Worm (Caenorhabditis elegans) whole organism, L3 larva: ENCODE measurements around the gene F45D3.1.

Experiments used
- aly-2 ChIP-seq: fragments of 150-350 bp; optimal IDR thresholded peaks from 2 replicates; lab custom pipeline; 2014; ENCODE audit warnings: missing biosample characterization, missing genetic modification characterization
- ceh-82 ChIP-seq: fragments of 150-350 bp; optimal IDR thresholded peaks from 2 replicates; lab custom pipeline; 2014; ENCODE audit warnings: missing biosample characterization, missing genetic modification characterization
- ceh-9 ChIP-seq: sonication (generic microtip); optimal IDR thresholded peaks from 2 replicates; lab custom pipeline; 2018; ENCODE audit warnings: missing biosample characterization, missing genetic modification characterization
- daf-12 ChIP-seq: fragments of 150-350 bp; optimal IDR thresholded peaks from 2 replicates; lab custom pipeline; 2014; ENCODE audit warnings: missing biosample characterization, missing genetic modification reagents, missing genetic modification characterization
- egl-27 ChIP-seq: sonication (generic microtip); optimal IDR thresholded peaks from 4 replicates; lab custom pipeline; 2017; ENCODE audit warnings: missing biosample characterization, missing genetic modification reagents, missing genetic modification characterization
- elt-1 ChIP-seq: fragments of 150-350 bp; optimal IDR thresholded peaks from 2 replicates; lab custom pipeline; 2014; ENCODE audit warnings: missing biosample characterization, missing genetic modification characterization
- elt-2 ChIP-seq: sonication (generic microtip); optimal IDR thresholded peaks from 2 replicates; lab custom pipeline; 2016; ENCODE audit warnings: missing genetic modification reagents, mild to moderate bottlenecking, missing genetic modification characterization, missing compliant biosample characterization
- elt-3 ChIP-seq, 3 experiments: fragments of 150-350 bp in 1 of 3; sonication (generic microtip) in 2 of 3; optimal IDR thresholded peaks; 2 replicates in 2 of 3; 4 replicates in 1 of 3; lab custom pipeline; 2014 to 2017; ENCODE audit warnings: missing biosample characterization in 3 of 3, missing genetic modification characterization in 3 of 3
- eor-1 ChIP-seq, 2 experiments: fragments of 150-350 bp; optimal IDR thresholded peaks; 2 replicates each; lab custom pipeline; 2014 to 2018; ENCODE audit warnings: missing biosample characterization in 2 of 2, missing genetic modification characterization in 2 of 2
- fkh-2 ChIP-seq: fragments of 150-350 bp; optimal IDR thresholded peaks from 2 replicates; lab custom pipeline; 2014; ENCODE audit warnings: missing biosample characterization, missing genetic modification reagents, missing genetic modification characterization
- fos-1 ChIP-seq: fragments of 150-350 bp; optimal IDR thresholded peaks from 2 replicates; lab custom pipeline; 2014; ENCODE audit warnings: missing biosample characterization, missing genetic modification characterization
- hmg-11 ChIP-seq: sonication (generic microtip); optimal IDR thresholded peaks from 2 replicates; lab custom pipeline; 2016; ENCODE audit warnings: missing genetic modification characterization, missing compliant biosample characterization
- jun-1 ChIP-seq: fragments of 150-350 bp; optimal IDR thresholded peaks from 2 replicates; lab custom pipeline; 2014; ENCODE audit warnings: missing biosample characterization, missing genetic modification reagents, missing genetic modification characterization
- lin-15B ChIP-seq: fragments of 150-350 bp; optimal IDR thresholded peaks from 2 replicates; lab custom pipeline; 2014; ENCODE audit warnings: missing biosample characterization, missing genetic modification characterization
- lin-39 ChIP-seq: fragments of 150-350 bp; optimal IDR thresholded peaks from 2 replicates; lab custom pipeline; 2018; ENCODE audit warnings: missing biosample characterization, missing genetic modification reagents, missing genetic modification characterization
- lsy-12 ChIP-seq: sonication (generic microtip); optimal IDR thresholded peaks from 2 replicates; lab custom pipeline; 2016; ENCODE audit warnings: mild to moderate bottlenecking, missing genetic modification characterization, missing compliant biosample characterization
- mdl-1 ChIP-seq: fragments of 150-350 bp; optimal IDR thresholded peaks from 2 replicates; lab custom pipeline; 2014; ENCODE audit warnings: missing biosample characterization, missing genetic modification characterization
- mml-1 ChIP-seq: fragments of 150-350 bp; sonication (generic microtip); optimal IDR thresholded peaks from 3 replicates; lab custom pipeline; 2014; ENCODE audit warnings: missing biosample characterization, missing genetic modification characterization
- nfya-1 ChIP-seq: sonication (generic microtip); optimal IDR thresholded peaks from 2 replicates; lab custom pipeline; 2017; ENCODE audit warnings: missing genetic modification characterization, mild to moderate bottlenecking, missing compliant biosample characterization, antibody characterized with exemption, moderate library complexity; ENCODE audit not compliant: insufficient read depth
- nhr-11 ChIP-seq: fragments of 150-350 bp; optimal IDR thresholded peaks from 2 replicates; lab custom pipeline; 2014; ENCODE audit warnings: missing biosample characterization, missing genetic modification characterization
- nhr-12 ChIP-seq: fragments of 150-350 bp; optimal IDR thresholded peaks from 2 replicates; lab custom pipeline; 2014; ENCODE audit warnings: missing biosample characterization, missing genetic modification characterization
- nhr-23 ChIP-seq: fragments of 150-350 bp; optimal IDR thresholded peaks from 2 replicates; lab custom pipeline; 2014; ENCODE audit warnings: missing biosample characterization, missing genetic modification reagents, missing genetic modification characterization
- nhr-237 ChIP-seq: fragments of 150-350 bp; optimal IDR thresholded peaks from 2 replicates; lab custom pipeline; 2014; ENCODE audit warnings: missing biosample characterization, missing genetic modification characterization
- nhr-25 ChIP-seq: sonication (generic microtip); optimal IDR thresholded peaks from 2 replicates; lab custom pipeline; 2017; ENCODE audit warnings: missing biosample characterization, missing genetic modification characterization
- nhr-43 ChIP-seq: sonication (generic microtip); optimal IDR thresholded peaks from 2 replicates; lab custom pipeline; 2016; ENCODE audit warnings: mild to moderate bottlenecking, missing genetic modification characterization, missing compliant biosample characterization; ENCODE audit not compliant: poor library complexity, severe bottlenecking
- nhr-67 ChIP-seq: fragments of 150-350 bp; optimal IDR thresholded peaks from 2 replicates; lab custom pipeline; 2014; ENCODE audit warnings: missing biosample characterization, missing genetic modification characterization
- nhr-76 ChIP-seq: fragments of 150-350 bp; sonication (generic microtip); optimal IDR thresholded peaks from 5 replicates; lab custom pipeline; 2014; ENCODE audit warnings: missing biosample characterization, missing genetic modification characterization
- nhr-77 ChIP-seq: fragments of 150-350 bp; optimal IDR thresholded peaks from 2 replicates; lab custom pipeline; 2014; ENCODE audit warnings: missing biosample characterization, missing genetic modification characterization
- pha-4 ChIP-seq: fragments of 150-350 bp; optimal IDR thresholded peaks from 2 replicates; lab custom pipeline; 2014; ENCODE audit warnings: missing biosample characterization, missing genetic modification reagents, missing genetic modification characterization
- pqm-1 ChIP-seq: fragments of 150-350 bp; optimal IDR thresholded peaks from 2 replicates; lab custom pipeline; 2017; ENCODE audit warnings: missing biosample characterization, missing genetic modification characterization, inconsistent platforms
- sea-2 ChIP-seq: fragments of 150-350 bp; sonication (generic microtip); optimal IDR thresholded peaks from 4 replicates; lab custom pipeline; 2014; ENCODE audit warnings: missing biosample characterization, missing genetic modification reagents, missing genetic modification characterization
- skn-1 ChIP-seq: fragments of 150-350 bp; optimal IDR thresholded peaks from 2 replicates; lab custom pipeline; 2014; ENCODE audit warnings: missing biosample characterization, missing genetic modification characterization
- snpc-4 ChIP-seq: fragments of 150-350 bp; optimal IDR thresholded peaks from 2 replicates; lab custom pipeline; 2014; ENCODE audit warnings: missing biosample characterization, missing genetic modification characterization
- unc-39 ChIP-seq: sonication (generic microtip); optimal IDR thresholded peaks from 4 replicates; lab custom pipeline; 2017; ENCODE audit warnings: missing biosample characterization, missing genetic modification characterization
- unc-62 ChIP-seq: fragments of 150-350 bp; sonication (generic microtip); optimal IDR thresholded peaks from 4 replicates; lab custom pipeline; 2014; ENCODE audit warnings: missing biosample characterization, missing genetic modification reagents, missing genetic modification characterization
- zag-1 ChIP-seq: fragments of 150-350 bp; optimal IDR thresholded peaks from 2 replicates; lab custom pipeline; 2014; ENCODE audit warnings: missing biosample characterization, missing genetic modification characterization
- ztf-11 ChIP-seq: fragments of 150-350 bp; optimal IDR thresholded peaks from 2 replicates; lab custom pipeline; 2014; ENCODE audit warnings: missing biosample characterization, missing genetic modification characterization
- ztf-4 ChIP-seq: fragments of 150-350 bp; optimal IDR thresholded peaks from 2 replicates; lab custom pipeline; 2014; ENCODE audit warnings: missing biosample characterization, missing genetic modification characterization

The F45D3.1 gene

ce11 chrV:12503494-12503893, 23.4 kb upstream of the F45D3.1 start, which contains the start of gene T28H10.1:
TSS of gene T28H10.1 (plus strand) at chrV:12503794.
- no peak for TF ChIP-seq elt-3 (tag; optimal IDR thresholded peaks at IDR 0.05; lab: Kevin White, UChicago)
- no peak for TF ChIP-seq nhr-11 (tag; lab: Kevin White, UChicago)
- TF ChIP-seq aly-2 (tag; lab: Kevin White, UChicago): no peak
- TF ChIP-seq daf-12 (tag; lab: Kevin White, UChicago): no peak
- no peak for TF ChIP-seq nhr-76 (tag; lab: Kevin White, UChicago)

DNA sequence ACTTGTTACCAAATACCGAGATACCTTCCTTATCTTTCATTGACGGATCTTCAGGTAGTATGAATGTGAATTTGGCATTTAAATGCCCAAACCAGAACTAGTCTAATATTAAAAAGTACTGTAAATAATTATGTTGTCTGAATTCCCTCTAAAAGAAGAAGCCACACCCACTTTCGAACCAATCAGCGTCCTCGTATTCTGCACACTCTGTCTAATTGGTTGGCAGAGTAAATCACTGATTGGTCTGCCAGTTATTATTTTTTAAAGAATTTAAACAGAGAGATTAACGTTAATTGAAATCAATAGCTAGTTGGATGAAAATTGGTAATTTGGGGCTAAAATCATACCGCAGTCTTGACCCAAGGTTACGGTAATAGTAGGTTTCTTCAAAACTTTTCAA, 21.1 kb upstream of the F45D3.1 start:
- TF ChIP-seq pqm-1 (tag; lab: Kevin White, UChicago) (no peak), nfya-1 (tag; lab: Kevin White, UChicago) (peak; percentile 54), mml-1 (tag; lab: Kevin White, UChicago) (no peak), sea-2 (no peak)

- TF ChIP-seq nhr-67 (tag; lab: Kevin White, UChicago) (no peak), egl-27 (tag; lab: Kevin White, UChicago) (no peak), unc-62 (GFP tag; lab: Kevin White, UChicago) (no peak), lsy-12 (tag; lab: Kevin White, UChicago) (no peak), nhr-25 (tag; lab: Kevin White, UChicago) (no peak), mdl-1 (tag; lab: Kevin White, UChicago) (no peak), nhr-12 (tag; lab: Kevin White, UChicago) (no peak), ztf-11 (tag; lab: Kevin White, UChicago) (no peak), daf-12 (tag; lab: Kevin White, UChicago) (no peak), zag-1 (no peak), unc-39 (tag; lab: Kevin White, UChicago) (no peak), ceh-82 (tag; lab: Kevin White, UChicago) (no peak), ceh-9 (tag; lab: Kevin White, UChicago) (no peak), elt-1 (tag; lab: Kevin White, UChicago) (no peak), nhr-77 (tag; lab: Kevin White, UChicago) (no peak), nhr-43 (tag; lab: Kevin White, UChicago) (no peak)
Measured at ce11 chrV:12506185-12506584, 20.7 kb upstream of the F45D3.1 start, which contains the start of gene nlp-46. TSS of gene nlp-46 (minus strand) at chrV:12506285.

DNA sequence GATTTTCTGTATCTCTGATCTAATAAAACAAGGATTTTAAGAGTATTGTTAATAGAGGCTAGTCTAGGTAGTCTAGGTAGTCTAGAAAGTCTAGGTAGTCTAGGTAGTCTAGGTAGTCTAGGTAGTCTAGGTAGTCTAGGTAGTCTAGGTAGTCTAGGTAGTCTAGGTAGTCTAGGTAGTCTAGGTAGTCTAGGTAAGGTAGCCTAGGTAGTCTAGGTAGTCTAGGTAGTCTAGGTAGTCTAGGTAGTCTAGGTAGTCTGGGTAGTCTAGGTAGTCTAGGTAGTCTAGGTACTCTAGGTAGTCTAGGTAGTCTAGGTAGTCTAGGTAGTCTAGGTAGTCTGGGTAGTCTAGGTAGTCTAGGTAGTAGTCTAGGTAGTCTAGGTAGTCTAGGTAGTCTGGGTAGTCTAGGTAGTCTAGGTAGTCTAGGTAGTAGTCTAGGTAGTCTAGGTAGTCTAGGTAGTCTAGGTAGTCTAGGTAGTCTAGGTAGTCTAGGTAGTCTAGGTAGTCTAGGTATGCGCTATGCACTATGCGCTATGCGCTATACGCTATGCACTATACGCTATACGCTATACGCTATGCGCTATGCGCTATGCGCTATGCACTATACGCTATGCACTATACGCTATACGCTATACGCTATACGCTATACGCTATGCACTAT, 16.8 kb upstream of the F45D3.1 start:
- TF ChIP-seq nhr-237 (tag; lab: Kevin White, UChicago) (peak; percentile 41), nhr-43 (tag; lab: Kevin White, UChicago) (peak; percentile 83)

- TF ChIP-seq nhr-23 (peak; percentile 15), nhr-12 (tag; lab: Kevin White, UChicago) (no peak)
- TF ChIP-seq, all 47 proteins: peak for 1
Measured at ce11 chrV:12511946-12512345, 14.9 kb upstream of the F45D3.1 start.

DNA sequence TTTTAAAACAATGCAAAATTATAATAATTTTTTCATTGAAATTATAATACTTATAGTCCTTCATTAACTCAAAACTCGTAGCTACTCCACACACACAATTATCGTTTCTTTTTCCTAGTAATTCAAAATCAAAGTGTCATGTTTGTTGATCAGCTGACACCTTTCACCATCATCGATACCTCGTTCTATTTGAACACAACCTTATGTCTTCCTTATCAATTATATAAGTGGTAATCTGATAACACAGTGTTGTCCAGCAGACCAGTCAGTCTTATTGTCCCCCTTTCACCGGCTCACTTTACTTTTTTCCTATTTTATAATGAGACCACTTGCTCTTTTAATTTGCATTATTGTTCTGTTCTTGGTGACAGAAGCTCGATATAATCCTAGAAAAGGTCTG, 14.1 kb upstream of the F45D3.1 start, which contains the start of the genes T28H10.2 and lgmn-1:
Gene T28H10.2 (minus strand): TSS at position 177 of the 400 bp plus-strand sequence.
Gene lgmn-1 (plus strand): TSS at position 284 of the 400 bp plus-strand sequence.
- TF ChIP-seq pqm-1 (tag; lab: Kevin White, UChicago) (peak; percentile 84), snpc-4 (tag; lab: Kevin White, UChicago) (peak; percentile 1), zag-1 (no peak), nhr-11 (tag; lab: Kevin White, UChicago) (no peak), nhr-43 (tag; lab: Kevin White, UChicago) (no peak), fos-1 (tag; lab: Kevin White, UChicago) (no peak), hmg-11 (no peak), fkh-2 (tag; lab: Kevin White, UChicago) (no peak), pha-4 (peak; percentile 53), jun-1 (tag; lab: Kevin White, UChicago) (peak; percentile 31), nhr-77 (tag; lab: Kevin White, UChicago) (no peak), mdl-1 (tag; lab: Kevin White, UChicago) (no peak), lin-15B (tag; lab: Kevin White, UChicago) (no peak), elt-1 (tag; lab: Kevin White, UChicago) (no peak), ztf-4 (no peak), elt-2 (peak; percentile 86), nhr-12 (tag; lab: Kevin White, UChicago) (no peak), lin-39 (no peak), unc-62 (GFP tag; lab: Kevin White, UChicago) (no peak), nhr-76 (tag; lab: Kevin White, UChicago) (no peak), eor-1 (tag; optimal IDR thresholded peaks at IDR 0.05; lab: Kevin White, UChicago) (no peak), nhr-237 (tag; lab: Kevin White, UChicago) (no peak), nhr-25 (tag; lab: Kevin White, UChicago) (no peak), daf-12 (tag; lab: Kevin White, UChicago) (no peak), skn-1 (tag; lab: Kevin White, UChicago) (no peak), unc-39 (tag; lab: Kevin White, UChicago) (no peak)
